Fruit fly (Drosophila melanogaster): Measurements from ENCODE around the gene alt.

alt gene

DNA sequence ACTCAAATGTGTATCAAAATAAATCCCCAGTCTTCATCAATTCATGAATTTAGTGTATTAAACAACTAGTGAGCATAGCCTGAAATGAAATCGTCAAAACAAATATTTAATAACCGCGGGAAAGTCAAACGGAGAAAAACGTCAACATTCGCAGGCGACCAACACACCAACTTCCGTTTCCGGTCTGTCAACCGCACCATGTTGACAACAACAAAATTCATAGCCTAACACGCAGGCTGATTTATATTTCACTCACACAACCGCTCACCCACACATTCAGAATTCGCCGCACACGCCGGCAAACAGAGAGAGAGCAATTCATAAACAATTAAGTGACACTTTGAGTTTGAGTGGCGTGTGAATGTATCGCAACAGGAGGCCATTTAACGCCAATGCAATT, 27.3 kb downstream of the alt start (continued):
- TF ChIP-seq HHEX (GFP tag; optimal IDR thresholded peaks at IDR 0.05) (peak; percentile 24), Hmx (GFP tag; optimal IDR thresholded peaks at IDR 0.05) (no peak), gcm2 (GFP tag; optimal IDR thresholded peaks at IDR 0.05) (no peak), CG16863 (GFP tag; optimal IDR thresholded peaks at IDR 0.05) (no peak), bowl (GFP tag; IDR thresholded peaks at IDR 0.05) (no peak), CG15696 (tag; optimal IDR thresholded peaks at IDR 0.05) (no peak), sd (tag; optimal IDR thresholded peaks at IDR 0.05) (no peak), CG12299 (tag; optimal IDR thresholded peaks at IDR 0.05) (no peak), CG11695 (GFP tag; IDR thresholded peaks at IDR 0.05) (no peak), ac (GFP tag; optimal IDR thresholded peaks at IDR 0.05) (peak; percentile 60), CG14710 (tag; optimal IDR thresholded peaks at IDR 0.05) (peak; percentile 28), CG17568 (GFP tag; optimal IDR thresholded peaks at IDR 0.05) (peak; percentile 67), CG31365 (tag; optimal IDR thresholded peaks at IDR 0.05) (peak; percentile 15), CG10267 (tag; optimal IDR thresholded peaks at IDR 0.05) (peak; percentile 10), gem (tag; optimal IDR thresholded peaks at IDR 0.05) (peak; percentile 9), CG8388 (GFP tag; optimal IDR thresholded peaks at IDR 0.05) (peak; percentile 48), Spps (tag; optimal IDR thresholded peaks at IDR 0.05) (peak; percentile 24), lab (GFP tag; optimal IDR thresholded peaks at IDR 0.05) (peak; percentile 30), gsb-n (tag; optimal IDR thresholded peaks at IDR 0.05) (peak; percentile 38), Fer3 (tag; optimal IDR thresholded peaks at IDR 0.05) (peak; percentile 4), zen (tag; optimal IDR thresholded peaks at IDR 0.05) (peak; percentile 63), Asciz (GFP tag; optimal IDR thresholded peaks at IDR 0.05) (peak; percentile 38), CG9437 (GFP tag; optimal IDR thresholded peaks at IDR 0.05) (peak; percentile 1), gcm (GFP tag; optimal IDR thresholded peaks at IDR 0.05) (peak; percentile 58), CG2875 (GFP tag; optimal IDR thresholded peaks at IDR 0.05) (peak; percentile 50), fd102C (GFP tag; optimal IDR thresholded peaks at IDR 0.05) (peak; percentile 82), Neu2 (GFP tag; optimal IDR thresholded peaks at IDR 0.05; ENCODE audit: borderline replicate concordance) (peak; percentile 8), fd64A (GFP tag; optimal IDR thresholded peaks at IDR 0.05) (peak; percentile 31), Optix (GFP tag; IDR thresholded peaks at IDR 0.05) (no peak; the same call in 2 of the 3 replicates), CG4707 (GFP tag; optimal IDR thresholded peaks at IDR 0.05) (peak; percentile 47), CG12155 (GFP tag; optimal IDR thresholded peaks at IDR 0.05) (no peak), CoRest (tag; optimal IDR thresholded peaks at IDR 0.05) (peak; percentile 33), CG18262 (tag; optimal IDR thresholded peaks at IDR 0.05) (peak; percentile 5), ab (GFP tag; optimal IDR thresholded peaks at IDR 0.05) (no peak), kay (GFP tag; optimal IDR thresholded peaks at IDR 0.05) (no peak), CG8290 (GFP tag; optimal IDR thresholded peaks at IDR 0.05) (no peak), CG8290 (tag; optimal IDR thresholded peaks at IDR 0.05) (peak; percentile 41 to 76), az2 (GFP tag; optimal IDR thresholded peaks at IDR 0.05) (no peak), CG12391 (tag; optimal IDR thresholded peaks at IDR 0.05) (peak; percentile 30), tap (tag; optimal IDR thresholded peaks at IDR 0.05) (peak; percentile 2), CG17385 (GFP tag; optimal IDR thresholded peaks at IDR 0.05) (peak; percentile 57), pfk (GFP tag; optimal IDR thresholded peaks at IDR 0.05) (no peak), NfI (GFP tag; optimal IDR thresholded peaks at IDR 0.05) (peak; percentile 56), CG11398 (GFP tag; optimal IDR thresholded peaks at IDR 0.05) (no peak), dmrt99B (tag; optimal IDR thresholded peaks at IDR 0.05) (peak; percentile 25), prd (optimal IDR thresholded peaks at IDR 0.05) (no peak), prd (GFP tag; IDR thresholded peaks at IDR 0.05) (no peak), CG13296 (GFP tag; optimal IDR thresholded peaks at IDR 0.05) (peak; percentile 13)
